Worm (Caenorhabditis elegans) whole organism, early embryonic: ENCODE results near the gene efk-1.

Source experiments
- B0310.2 ChIP-seq: sonication (generic microtip); optimal IDR thresholded peaks from 2 replicates; lab custom pipeline; 2016; ENCODE audit warnings: mild to moderate bottlenecking, missing genetic modification characterization, missing compliant biosample characterization
- aly-1 ChIP-seq: sonication (generic microtip); optimal IDR thresholded peaks from 2 replicates; lab custom pipeline; 2016; ENCODE audit warnings: missing genetic modification characterization, missing compliant biosample characterization
- ama-1 ChIP-seq: fragments of 150-350 bp; optimal IDR thresholded peaks from 2 replicates; lab custom pipeline; 2014
- ceh-13 ChIP-seq: fragments of 200-800 bp; sonication (Bioruptor generic); optimal IDR thresholded peaks from 2 replicates; lab custom pipeline; 2018; ENCODE audit warnings: mild to moderate bottlenecking, missing genetic modification characterization, missing compliant biosample characterization
- ceh-36 ChIP-seq: sonication (generic microtip); optimal IDR thresholded peaks from 2 replicates; lab custom pipeline; 2016; ENCODE audit warnings: missing genetic modification characterization, inconsistent platforms, missing compliant biosample characterization
- flt-1 ChIP-seq: fragments of 200-800 bp; sonication (Bioruptor generic); IDR thresholded peaks from 2 replicates; pipeline ENCODE4 v1.3.6; 2022; ENCODE audit warnings: missing genetic modification characterization, missing compliant biosample characterization
- hmbx-1 ChIP-seq: sonication (generic microtip); optimal IDR thresholded peaks from 2 replicates; lab custom pipeline; 2016; ENCODE audit warnings: mild to moderate bottlenecking, missing genetic modification characterization, missing compliant biosample characterization
- hnd-1 ChIP-seq: sonication (generic microtip); optimal IDR thresholded peaks from 2 replicates; lab custom pipeline; 2016; ENCODE audit warnings: missing genetic modification characterization, missing compliant biosample characterization
- sea-1 ChIP-seq: fragments of 200-800 bp; sonication (Bioruptor generic); conservative IDR thresholded peaks from 2 replicates; pipeline ENCODE4 v1.3.6; 2022; ENCODE audit warnings: missing genetic modification characterization, missing compliant biosample characterization
- tra-4 ChIP-seq: sonication (generic microtip); optimal IDR thresholded peaks from 2 replicates; lab custom pipeline; 2017; ENCODE audit warnings: missing genetic modification characterization, missing compliant biosample characterization

- no peak for TF ChIP-seq ceh-36 (tag; lab: Kevin White, UChicago)
- TF ChIP-seq aly-1 (tag; lab: Kevin White, UChicago), result no peak
- no peak for TF ChIP-seq tra-4 (tag; lab: Kevin White, UChicago)
- no peak for TF ChIP-seq ceh-13 (GFP tag; lab: Kevin White, UChicago)
- no peak for TF ChIP-seq hmbx-1 (tag; lab: Kevin White, UChicago)
- TF ChIP-seq flt-1, result no peak
- TF ChIP-seq ama-1 (lab: Kevin White, UChicago), result no peak
- TF ChIP-seq hnd-1 (tag; lab: Kevin White, UChicago), result no peak
- TF ChIP-seq B0310.2 (tag; lab: Kevin White, UChicago), result no peak
- no peak for TF ChIP-seq sea-1 (GFP tag; lab: Robert Waterston, UW)
Observed at ce11 chrIII:6141532-6141931, 26.8 kb downstream of the efk-1 start.
